Fruit fly (Drosophila melanogaster): ENCODE data around the gene CG13114.
A peak's percentile ranks its signal among the peaks of the same experiment; 100 is the strongest.

DNA sequence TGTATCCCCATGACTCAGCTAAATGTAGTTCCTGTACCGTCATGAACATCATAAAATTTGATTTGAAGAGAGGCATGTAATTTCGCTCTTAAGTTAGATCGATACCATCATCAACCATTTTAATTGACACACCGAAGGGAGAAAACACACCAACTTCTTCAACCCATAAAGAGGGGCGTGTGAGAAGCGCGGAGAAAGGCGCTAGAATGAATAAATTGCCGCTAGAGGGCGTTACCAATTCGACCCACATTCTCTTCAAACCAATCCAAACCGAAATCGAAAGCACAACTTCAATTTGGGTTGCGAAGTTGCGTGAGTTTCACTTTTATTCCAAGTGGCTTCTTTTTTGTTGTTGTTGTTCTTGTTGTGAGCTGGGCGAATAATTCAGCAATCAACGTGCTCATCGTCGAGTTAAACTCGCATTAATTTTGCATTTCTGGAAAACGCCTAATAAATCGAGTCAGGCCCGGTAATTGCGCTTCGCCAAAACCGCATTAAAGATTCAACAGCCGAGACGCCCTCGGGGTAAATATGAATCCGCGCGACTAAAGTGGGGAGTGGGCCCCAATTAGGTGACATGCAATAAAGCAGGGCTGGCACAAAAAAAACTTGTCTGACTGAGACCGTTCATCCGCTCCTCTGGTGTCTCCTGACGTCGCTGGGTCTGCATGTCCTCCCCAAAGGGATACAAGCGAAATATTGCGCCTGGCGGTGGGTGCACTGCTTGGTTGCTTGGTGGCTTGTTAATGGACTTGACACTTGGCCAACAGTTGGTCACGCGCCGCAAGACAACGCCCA is 33.0 kb upstream of the CG13114 start:
- TF ChIP-seq CG8478 (optimal IDR thresholded peaks at IDR 0.05) (no peak), CTCF (optimal IDR thresholded peaks at IDR 0.05) (peak; percentile 82 to 87)

All from S2 (cell line).